Fruit fly (Drosophila melanogaster) whole organism, embryonic: Measurements from ENCODE around the gene HDAC4.

Experiments used
- Adf1 ChIP-seq: fragments of 200-800 bp; sonication (Bioruptor generic); IDR thresholded peaks from 2 replicates; pipeline ENCODE4 v1.3.6; 2022; ENCODE audit warnings: missing biosample characterization, missing genetic modification characterization
- CG10267 ChIP-seq: fragments of 200-800 bp; sonication (Bioruptor generic); optimal IDR thresholded peaks from 2 replicates; lab custom pipeline; 2018; ENCODE audit warnings: missing biosample characterization, mild to moderate bottlenecking, missing genetic modification characterization, moderate library complexity
- CG10366 ChIP-seq: fragments of 200-800 bp; sonication (Bioruptor generic); IDR thresholded peaks from 2 replicates; pipeline ENCODE4 v1.3.6; 2022; ENCODE audit warnings: missing biosample characterization, missing genetic modification characterization
- CG10565 ChIP-seq: fragments of 200-800 bp; sonication (Bioruptor generic); optimal IDR thresholded peaks from 3 replicates; lab custom pipeline; 2016; ENCODE audit warnings: missing biosample characterization, mild to moderate bottlenecking, missing genetic modification characterization
- CG12744 ChIP-seq: fragments of 200-800 bp; sonication (Bioruptor generic); optimal IDR thresholded peaks from 2 replicates; lab custom pipeline; 2016; ENCODE audit warnings: missing biosample characterization, missing genetic modification characterization
- CG13624 ChIP-seq: fragments of 200-800 bp; sonication (Bioruptor generic); optimal IDR thresholded peaks from 2 replicates; lab custom pipeline; 2016; ENCODE audit warnings: missing biosample characterization, missing genetic modification characterization
- CG14014 ChIP-seq: fragments of 200-800 bp; sonication (Bioruptor generic); IDR thresholded peaks from 2 replicates; pipeline ENCODE4 v1.3.6; 2022; ENCODE audit warnings: missing biosample characterization, missing genetic modification characterization
- CG16813 ChIP-seq: fragments of 200-800 bp; sonication (Bioruptor generic); IDR thresholded peaks from 3 replicates; pipeline ENCODE4 v1.3.6; 2022; ENCODE audit warnings: missing biosample characterization, missing genetic modification characterization; ENCODE audit not compliant: partially characterized antibody
- CG17802 ChIP-seq: fragments of 200-800 bp; sonication (Bioruptor generic); optimal IDR thresholded peaks from 2 replicates; lab custom pipeline; 2018; ENCODE audit warnings: missing biosample characterization, mild to moderate bottlenecking, missing genetic modification characterization, moderate library complexity
- CG18764 ChIP-seq: fragments of 200-800 bp; sonication (Bioruptor generic); optimal IDR thresholded peaks from 3 replicates; lab custom pipeline; 2016; ENCODE audit warnings: missing biosample characterization, missing genetic modification characterization
- CG2116 ChIP-seq: fragments of 200-800 bp; sonication (Bioruptor generic); optimal IDR thresholded peaks from 3 replicates; lab custom pipeline; 2018; ENCODE audit warnings: missing biosample characterization, mild to moderate bottlenecking, missing genetic modification characterization
- CG2712 ChIP-seq: fragments of 200-800 bp; optimal IDR thresholded peaks from 3 replicates; lab custom pipeline; 2019; ENCODE audit warnings: missing biosample characterization, mild to moderate bottlenecking, missing genetic modification characterization, moderate library complexity
- CG2889 ChIP-seq: fragments of 200-800 bp; sonication (Bioruptor generic); IDR thresholded peaks from 3 replicates; pipeline ENCODE4 v1.3.6; 2022; ENCODE audit warnings: missing biosample characterization, missing genetic modification characterization
- CG3065 ChIP-seq: fragments of 200-800 bp; sonication (Bioruptor generic); optimal IDR thresholded peaks from 2 replicates; lab custom pipeline; 2016; ENCODE audit warnings: missing biosample characterization, missing genetic modification characterization
- CG3163 ChIP-seq: fragments of 200-800 bp; sonication (Bioruptor generic); optimal IDR thresholded peaks from 3 replicates; lab custom pipeline; 2016; ENCODE audit warnings: missing biosample characterization, missing genetic modification characterization
- CG34376 ChIP-seq: fragments of 200-800 bp; sonication (Bioruptor generic); optimal IDR thresholded peaks from 2 replicates; lab custom pipeline; 2018; ENCODE audit warnings: missing biosample characterization, mild to moderate bottlenecking, missing genetic modification characterization
- CG34422 ChIP-seq: fragments of 200-800 bp; sonication (Bioruptor generic); IDR thresholded peaks from 3 replicates; pipeline ENCODE4 v1.3.6; 2022; ENCODE audit warnings: missing biosample characterization, missing genetic modification characterization
- CG3838 ChIP-seq: fragments of 200-800 bp; sonication (Bioruptor generic); optimal IDR thresholded peaks from 3 replicates; lab custom pipeline; 2016; ENCODE audit warnings: missing biosample characterization, missing genetic modification characterization
- CG9797 ChIP-seq: fragments of 200-800 bp; sonication (Bioruptor generic); optimal IDR thresholded peaks from 3 replicates; lab custom pipeline; 2018; ENCODE audit warnings: missing biosample characterization, mild to moderate bottlenecking, missing genetic modification characterization
- GATAe ChIP-seq: fragments of 200-800 bp; sonication (Bioruptor generic); conservative IDR thresholded peaks from 2 replicates; pipeline ENCODE4 v1.3.6; 2022; ENCODE audit warnings: missing biosample characterization, missing genetic modification characterization
- H2.0 ChIP-seq: fragments of 200-800 bp; sonication (Bioruptor generic); IDR thresholded peaks from 2 replicates; pipeline ENCODE4 v1.3.6; 2022; ENCODE audit warnings: missing biosample characterization, missing genetic modification characterization
- Hand ChIP-seq: fragments of 200-800 bp; sonication (Bioruptor generic); optimal IDR thresholded peaks from 2 replicates; lab custom pipeline; 2017; ENCODE audit warnings: mild to moderate bottlenecking, missing biosample characterization, missing genetic modification reagents, missing genetic modification characterization
- Hey ChIP-seq: fragments of 200-800 bp; sonication (Bioruptor generic); optimal IDR thresholded peaks from 3 replicates; lab custom pipeline; 2018; ENCODE audit warnings: missing biosample characterization, mild to moderate bottlenecking, missing genetic modification characterization
- Hr3 ChIP-seq: fragments of 200-800 bp; sonication (Bioruptor generic); optimal IDR thresholded peaks from 3 replicates; lab custom pipeline; 2016; ENCODE audit warnings: missing biosample characterization, missing genetic modification characterization
- Jarid2 ChIP-seq: fragments of 200-800 bp; sonication (Bioruptor generic); optimal IDR thresholded peaks from 3 replicates; lab custom pipeline; 2017; ENCODE audit warnings: mild to moderate bottlenecking, missing biosample characterization, missing genetic modification reagents, missing genetic modification characterization
- Myb ChIP-seq: fragments of 200-800 bp; sonication (Bioruptor generic); optimal IDR thresholded peaks from 2 replicates; lab custom pipeline; 2016; ENCODE audit warnings: missing biosample characterization, missing genetic modification characterization
- NK7.1 ChIP-seq: fragments of 200-800 bp; sonication (Bioruptor generic); optimal IDR thresholded peaks from 3 replicates; lab custom pipeline; 2016; ENCODE audit warnings: missing biosample characterization, missing genetic modification characterization
- Opbp ChIP-seq: fragments of 200-800 bp; sonication (Bioruptor generic); IDR thresholded peaks from 3 replicates; pipeline ENCODE4 v1.3.6; 2022; ENCODE audit warnings: missing biosample characterization, missing genetic modification characterization; ENCODE audit not compliant: partially characterized antibody
- Sox100B ChIP-seq: fragments of 200-800 bp; sonication (Bioruptor generic); optimal IDR thresholded peaks from 3 replicates; lab custom pipeline; 2018; ENCODE audit warnings: missing biosample characterization, mild to moderate bottlenecking, missing genetic modification characterization
- Vsx1 ChIP-seq: fragments of 200-800 bp; sonication (Bioruptor generic); optimal IDR thresholded peaks from 2 replicates; lab custom pipeline; 2017; ENCODE audit warnings: missing biosample characterization, mild to moderate bottlenecking, missing genetic modification characterization, missing genetic modification reagents
- Xrp1 ChIP-seq: fragments of 200-800 bp; sonication (Bioruptor generic); IDR thresholded peaks from 2 replicates; pipeline ENCODE4 v1.3.6; 2022; ENCODE audit warnings: missing biosample characterization, missing genetic modification characterization
- bbx ChIP-seq: fragments of 200-800 bp; sonication (Bioruptor generic); IDR thresholded peaks from 2 replicates; pipeline ENCODE4 v1.3.6; 2022; ENCODE audit warnings: missing biosample characterization, missing genetic modification characterization; ENCODE audit not compliant: partially characterized antibody
- disco-r ChIP-seq: fragments of 200-800 bp; sonication (Bioruptor generic); optimal IDR thresholded peaks from 2 replicates; lab custom pipeline; 2016; ENCODE audit warnings: missing biosample characterization, missing genetic modification characterization
- dmrt99B ChIP-seq: fragments of 200-800 bp; sonication (Bioruptor generic); optimal IDR thresholded peaks from 2 replicates; lab custom pipeline; 2018; ENCODE audit warnings: missing biosample characterization, mild to moderate bottlenecking, missing genetic modification characterization, moderate library complexity
- eve ChIP-seq, 2 experiments: fragments of >200 bp; optimal IDR thresholded peaks; 2 replicates each; lab custom pipeline; 2017; ENCODE audit warnings: missing biosample characterization in 2 of 2, missing genetic modification characterization in 2 of 2
- eyg ChIP-seq: fragments of 200-800 bp; sonication (Bioruptor generic); optimal IDR thresholded peaks from 3 replicates; lab custom pipeline; 2016; ENCODE audit warnings: missing biosample characterization, missing genetic modification characterization
- gem ChIP-seq: fragments of 200-800 bp; sonication (Bioruptor generic); optimal IDR thresholded peaks from 2 replicates; lab custom pipeline; 2019; ENCODE audit warnings: missing biosample characterization, mild to moderate bottlenecking, missing genetic modification characterization, moderate library complexity
- kah ChIP-seq: fragments of 200-800 bp; sonication (Bioruptor generic); optimal IDR thresholded peaks from 2 replicates; lab custom pipeline; 2018; ENCODE audit warnings: missing biosample characterization, mild to moderate bottlenecking, missing genetic modification characterization
- klu ChIP-seq: fragments of 200-800 bp; sonication (Bioruptor generic); IDR thresholded peaks from 2 replicates; pipeline ENCODE4 v1.3.6; 2022; ENCODE audit warnings: missing biosample characterization, missing genetic modification characterization
- luna ChIP-seq: fragments of 200-800 bp; sonication (Bioruptor generic); optimal IDR thresholded peaks from 2 replicates; lab custom pipeline; 2016; ENCODE audit warnings: missing biosample characterization, missing genetic modification characterization
- mam ChIP-seq: fragments of 200-800 bp; sonication (Bioruptor generic); optimal IDR thresholded peaks from 3 replicates; lab custom pipeline; 2016; ENCODE audit warnings: missing biosample characterization, missing genetic modification characterization
- mld ChIP-seq: fragments of 200-800 bp; sonication (Bioruptor generic); IDR thresholded peaks from 3 replicates; pipeline ENCODE4 v1.3.6; 2022; ENCODE audit warnings: missing biosample characterization, missing genetic modification characterization; ENCODE audit not compliant: partially characterized antibody
- nom ChIP-seq: fragments of 200-800 bp; sonication (Bioruptor generic); optimal IDR thresholded peaks from 2 replicates; lab custom pipeline; 2017; ENCODE audit warnings: missing biosample characterization, missing genetic modification characterization, mild to moderate bottlenecking, moderate library complexity, missing genetic modification reagents
- oc ChIP-seq: fragments of 200-800 bp; sonication (Bioruptor generic); optimal IDR thresholded peaks from 2 replicates; lab custom pipeline; 2018; ENCODE audit warnings: missing biosample characterization, mild to moderate bottlenecking, missing genetic modification characterization, moderate library complexity
- pum ChIP-seq: fragments of 200-800 bp; sonication (Bioruptor generic); optimal IDR thresholded peaks from 2 replicates; lab custom pipeline; 2016; ENCODE audit warnings: missing biosample characterization, missing genetic modification characterization
- sc ChIP-seq, 3 experiments: fragments of >200 bp in 2 of 3; fragments of 200-800 bp in 1 of 3; sonication (Bioruptor generic) in 1 of 3; optimal IDR thresholded peaks; 2 replicates in 2 of 3; 3 replicates in 1 of 3; lab custom pipeline; 2017; ENCODE audit warnings: mild to moderate bottlenecking in 1 of 3, missing biosample characterization in 1 of 3, missing genetic modification characterization in 1 of 3, missing genetic modification reagents in 1 of 3
- seq ChIP-seq: fragments of 200-800 bp; sonication (Bioruptor generic); IDR thresholded peaks from 2 replicates; pipeline ENCODE4 v1.3.6; 2022; ENCODE audit warnings: missing biosample characterization, missing genetic modification characterization
- slbo ChIP-seq: fragments of 200-800 bp; sonication (Bioruptor generic); IDR thresholded peaks from 2 replicates; pipeline ENCODE4 v1.3.6; 2022; ENCODE audit warnings: missing biosample characterization, missing genetic modification characterization
- tap ChIP-seq: fragments of 200-800 bp; optimal IDR thresholded peaks from 3 replicates; lab custom pipeline; 2019; ENCODE audit warnings: missing biosample characterization, mild to moderate bottlenecking, missing genetic modification characterization, moderate library complexity

Gene HDAC4

dm6 chrX:13274429-13275095, 10.9 kb downstream of the HDAC4 start (continued):
- TF ChIP-seq mam (no peak), klu (GFP tag; lab: Robert Waterston, UW) (no peak), pum (GFP tag; lab: Kevin White, UChicago) (no peak), seq (no peak; the same call in 1 of the 2 replicates), eve (GFP tag; optimal IDR thresholded peaks at IDR 0.05; lab: Kevin White, UChicago) (peak in 1 of 2 experiments; percentile 74), disco-r (GFP tag; lab: Kevin White, UChicago) (no peak), gem (tag; lab: Kevin White, UChicago) (peak; percentile 87), Vsx1 (GFP tag; lab: Kevin White, UChicago) (peak; percentile 21), mld (GFP tag; lab: Robert Waterston, UW) (no peak), luna (GFP tag; lab: Kevin White, UChicago) (no peak), CG2712 (tag; lab: Kevin White, UChicago) (peak; percentile 84), dmrt99B (tag; lab: Kevin White, UChicago) (peak; percentile 79), tap (tag; lab: Kevin White, UChicago) (peak; percentile 54), oc (tag; lab: Kevin White, UChicago) (peak; percentile 54), CG10565 (no peak), CG18764 (GFP tag; lab: Kevin White, UChicago) (peak; percentile 24), CG2116 (GFP tag; lab: Kevin White, UChicago) (no peak), Sox100B (GFP tag; lab: Kevin White, UChicago) (peak; percentile 76), Hey (tag; lab: Kevin White, UChicago) (no peak), CG3065 (GFP tag; lab: Kevin White, UChicago) (no peak), Hr3 (peak; percentile 21), slbo (GFP tag; lab: Robert Waterston, UW) (peak; percentile 42), CG17802 (tag; lab: Kevin White, UChicago) (no peak), eyg (no peak), Hand (GFP tag; lab: Kevin White, UChicago) (no peak), CG34376 (GFP tag; lab: Kevin White, UChicago) (no peak), CG3838 (GFP tag; lab: Kevin White, UChicago) (no peak), CG10366 (GFP tag; lab: Robert Waterston, UW) (0 out of 2 replicates have a peak, but pooled peaks have one; percentile 18), kah (no peak), Jarid2 (no peak), CG34422 (GFP tag; lab: Robert Waterston, UW) (peak; percentile 37; the same call in 1 of the 3 replicates), NK7.1 (GFP tag; lab: Kevin White, UChicago) (no peak), CG16813 (GFP tag; lab: Robert Waterston, UW) (no peak), Xrp1 (peak; percentile 75), GATAe (no peak), nom (GFP tag; lab: Kevin White, UChicago) (no peak), bbx (no peak), CG13624 (GFP tag; lab: Kevin White, UChicago) (peak; percentile 0), CG9797 (no peak), CG2889 (GFP tag; lab: Robert Waterston, UW) (no peak), CG10267 (peak; percentile 63), Adf1 (GFP tag; lab: Robert Waterston, UW) (no peak), CG12744 (GFP tag; lab: Kevin White, UChicago) (no peak), Opbp (GFP tag; lab: Robert Waterston, UW) (no peak), sc (optimal IDR thresholded peaks at IDR 0.05; lab: Kevin White, UChicago) (no peak), sc (GFP tag; optimal IDR thresholded peaks at IDR 0.05; lab: Kevin White, UChicago) (no peak), CG3163 (GFP tag; lab: Kevin White, UChicago) (no peak), CG14014 (GFP tag; lab: Robert Waterston, UW) (peak; percentile 15; the same call in 1 of the 2 replicates), Myb (GFP tag; lab: Kevin White, UChicago) (no peak), H2.0 (GFP tag; lab: Robert Waterston, UW) (no peak)
